Worm (Caenorhabditis elegans): ENCODE results near the gene Y53F4B.14.
"Not testable (repeated sequence)": the region's sequence is repeated elsewhere in the genome, so short reads cannot be mapped to it uniquely, and the experiment has no call there.

DNA sequence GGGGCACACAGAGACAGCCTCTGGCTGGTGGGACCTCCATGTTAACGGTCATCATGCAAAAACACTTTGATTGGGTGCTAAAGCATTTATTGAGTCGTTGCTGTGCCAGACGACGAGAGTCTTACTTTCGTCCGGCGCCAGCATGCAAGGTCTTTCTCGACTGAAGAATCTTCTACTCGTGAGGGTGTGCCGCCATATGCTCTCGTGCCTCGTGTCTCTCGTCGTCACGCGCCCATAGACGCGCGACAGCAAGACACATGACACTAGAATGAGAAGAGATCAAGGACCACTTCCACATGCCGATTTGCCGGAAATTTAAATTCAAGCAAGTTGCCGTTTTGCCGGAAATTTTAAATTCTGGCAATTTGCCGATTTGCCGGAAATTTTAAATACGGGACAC, 6.1 kb downstream of the Y53F4B.14 start:
- TF ChIP-seq cebp-2 (GFP tag; IDR thresholded peaks at IDR 0.05); hsf-1 (GFP tag; IDR thresholded peaks at IDR 0.05); T26A5.8 (tag; optimal IDR thresholded peaks at IDR 0.05); Y79H2A.3 (GFP tag; conservative IDR thresholded peaks at IDR 0.05); xnd-1 (tag; optimal IDR thresholded peaks at IDR 0.05); nhr-90 (tag; optimal IDR thresholded peaks at IDR 0.05); madf-10 (tag; optimal IDR thresholded peaks at IDR 0.05); lsl-1 (GFP tag; optimal IDR thresholded peaks at IDR 0.05); F10E7.11 (tag; optimal IDR thresholded peaks at IDR 0.05): not testable (repeated sequence)
